Worm (Caenorhabditis elegans): ENCODE data around the gene Y116A8C.467.

Gene Y116A8C.467

ce11 chrIV:17099113-17099512 is 35.5 kb upstream of the Y116A8C.467 start (continued):
- TF ChIP-seq ceh-22 (tag; optimal IDR thresholded peaks at IDR 0.05) (no peak), hlh-30 (tag; optimal IDR thresholded peaks at IDR 0.05; ENCODE audit: insufficient read depth) (no peak), ceh-14 (tag; optimal IDR thresholded peaks at IDR 0.05) (peak; percentile 19), pha-4 (tag; optimal IDR thresholded peaks at IDR 0.05) (no peak)

- TF ChIP-seq ceh-9 (tag; optimal IDR thresholded peaks at IDR 0.05) (no peak), hlh-13 (GFP tag; optimal IDR thresholded peaks at IDR 0.05) (no peak), ama-1 (optimal IDR thresholded peaks at IDR 0.05) (no peak), ceh-2 (tag; optimal IDR thresholded peaks at IDR 0.05) (no peak), fkh-10 (GFP tag; optimal IDR thresholded peaks at IDR 0.05) (no peak), nhr-11 (tag; optimal IDR thresholded peaks at IDR 0.05) (no peak), che-1 (tag; optimal IDR thresholded peaks at IDR 0.05) (no peak), elt-4 (tag; optimal IDR thresholded peaks at IDR 0.05) (no peak), ceh-14 (tag; optimal IDR thresholded peaks at IDR 0.05) (no peak), pax-1 (tag; optimal IDR thresholded peaks at IDR 0.05) (no peak), unc-3 (GFP tag; conservative IDR thresholded peaks at IDR 0.05) (no peak), unc-3 (tag; optimal IDR thresholded peaks at IDR 0.05) (no peak), hlh-30 (tag; optimal IDR thresholded peaks at IDR 0.05; ENCODE audit: insufficient read depth) (no peak), rnt-1 (tag; optimal IDR thresholded peaks at IDR 0.05) (no peak), lin-11 (tag; optimal IDR thresholded peaks at IDR 0.05) (no peak), pha-2 (tag; optimal IDR thresholded peaks at IDR 0.05) (no peak), ttx-3 (tag; optimal IDR thresholded peaks at IDR 0.05) (no peak), ref-2 (tag; optimal IDR thresholded peaks at IDR 0.05) (no peak), ceh-48 (tag; optimal IDR thresholded peaks at IDR 0.05) (no peak), Y22D7AL.16 (tag; optimal IDR thresholded peaks at IDR 0.05) (no peak), ceh-30 (tag; optimal IDR thresholded peaks at IDR 0.05) (no peak)
Measured at ce11 chrIV:17096168-17096567, 32.6 kb upstream of the Y116A8C.467 start, which contains the start of gene Y116A8C.27. Gene Y116A8C.27 (minus strand): TSS chrIV:17096268.

- TF ChIP-seq pat-9 (tag; optimal IDR thresholded peaks at IDR 0.05) (no peak), ceh-45 (GFP tag; IDR thresholded peaks at IDR 0.05) (no peak), ttx-3 (tag; optimal IDR thresholded peaks at IDR 0.05) (no peak), hlh-8 (tag; optimal IDR thresholded peaks at IDR 0.05) (no peak), lim-6 (tag; optimal IDR thresholded peaks at IDR 0.05) (no peak), odd-2 (tag; optimal IDR thresholded peaks at IDR 0.05) (no peak), C38D4.7 (GFP tag; optimal IDR thresholded peaks at IDR 0.05) (no peak), ahr-1 (tag; optimal IDR thresholded peaks at IDR 0.05) (no peak), ceh-6 (GFP tag; optimal IDR thresholded peaks at IDR 0.05) (no peak), F13H6.1 (tag; optimal IDR thresholded peaks at IDR 0.05) (no peak), pax-1 (tag; optimal IDR thresholded peaks at IDR 0.05) (no peak), syd-9 (tag; optimal IDR thresholded peaks at IDR 0.05) (no peak)
Measured at ce11 chrIV:17093701-17094100, 30.1 kb upstream of the Y116A8C.467 start, which contains the start of gene Y116A8C.29. Gene Y116A8C.29 (plus strand): TSS chrIV:17094028.

- TF ChIP-seq ztf-16 (tag; optimal IDR thresholded peaks at IDR 0.05), result no peak
- TF ChIP-seq tbx-7 (tag; optimal IDR thresholded peaks at IDR 0.05), result no peak
- no peak for TF ChIP-seq gmeb-2 (tag; optimal IDR thresholded peaks at IDR 0.05)
- TF ChIP-seq ceh-45 (GFP tag; IDR thresholded peaks at IDR 0.05), result no peak
- no peak for TF ChIP-seq ttx-3 (tag; optimal IDR thresholded peaks at IDR 0.05)
- TF ChIP-seq elt-2 (tag; optimal IDR thresholded peaks at IDR 0.05), result no peak
- no peak for TF ChIP-seq pha-2 (tag; optimal IDR thresholded peaks at IDR 0.05)
- no peak for TF ChIP-seq ama-1 (optimal IDR thresholded peaks at IDR 0.05)
Measured at ce11 chrIV:17088849-17089248, 25.2 kb upstream of the Y116A8C.467 start, which contains the start of gene Y116A8C.43. Gene Y116A8C.43 (plus strand): TSS chrIV:17088851.

Measured in whole organism, late embryonic.